Worm (Caenorhabditis elegans) whole organism, L3 larva: ENCODE results near the gene D2062.1.
"Not testable (repeated sequence)": the region's sequence is repeated elsewhere in the genome, so short reads cannot be mapped to it uniquely, and the experiment has no call there.

Source experiments
- R02D3.7 ChIP-seq: fragments of 150-350 bp; optimal IDR thresholded peaks from 2 replicates; lab custom pipeline; 2014; ENCODE audit warnings: missing biosample characterization, missing genetic modification characterization
- daf-12 ChIP-seq: fragments of 150-350 bp; optimal IDR thresholded peaks from 2 replicates; lab custom pipeline; 2014; ENCODE audit warnings: missing biosample characterization, missing genetic modification reagents, missing genetic modification characterization
- fkh-10 ChIP-seq: sonication (generic microtip); optimal IDR thresholded peaks from 2 replicates; lab custom pipeline; 2017; ENCODE audit warnings: missing biosample characterization, missing genetic modification reagents, missing genetic modification characterization
- jun-1 ChIP-seq: fragments of 150-350 bp; optimal IDR thresholded peaks from 2 replicates; lab custom pipeline; 2014; ENCODE audit warnings: missing biosample characterization, missing genetic modification reagents, missing genetic modification characterization
- lin-15B ChIP-seq: fragments of 150-350 bp; optimal IDR thresholded peaks from 2 replicates; lab custom pipeline; 2014; ENCODE audit warnings: missing biosample characterization, missing genetic modification characterization
- lin-39 ChIP-seq: fragments of 150-350 bp; optimal IDR thresholded peaks from 2 replicates; lab custom pipeline; 2018; ENCODE audit warnings: missing biosample characterization, missing genetic modification reagents, missing genetic modification characterization
- pha-4 ChIP-seq: fragments of 150-350 bp; optimal IDR thresholded peaks from 2 replicates; lab custom pipeline; 2014; ENCODE audit warnings: missing biosample characterization, missing genetic modification reagents, missing genetic modification characterization
- unc-62 ChIP-seq: fragments of 150-350 bp; sonication (generic microtip); optimal IDR thresholded peaks from 4 replicates; lab custom pipeline; 2014; ENCODE audit warnings: missing biosample characterization, missing genetic modification reagents, missing genetic modification characterization

DNA sequence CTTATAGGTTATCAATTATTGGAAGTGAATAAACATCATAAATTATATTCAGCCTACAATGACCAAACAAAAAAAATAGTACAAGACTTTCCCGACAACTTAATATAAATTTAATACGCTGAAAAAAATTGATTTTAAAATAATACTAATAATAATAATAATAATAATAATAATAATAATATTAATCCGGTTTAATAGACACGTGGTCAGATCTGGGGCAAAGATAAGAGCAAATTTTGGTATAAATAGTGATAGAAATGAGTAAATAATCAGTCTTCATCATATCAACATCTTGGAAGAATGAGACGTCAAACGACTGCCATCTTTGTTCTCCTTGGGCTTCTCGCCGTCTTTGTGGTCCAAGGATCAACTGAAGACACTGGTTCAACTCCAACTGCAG is 14.6 kb upstream of the D2062.1 start, which contains the start of gene msrp-5:
- not testable (repeated sequence) for TF ChIP-seq unc-62 (GFP tag; lab: Kevin White, UChicago); fkh-10 (GFP tag; lab: Kevin White, UChicago); R02D3.7; jun-1 (tag; lab: Kevin White, UChicago); lin-39 (tag; lab: Kevin White, UChicago); daf-12 (tag; lab: Kevin White, UChicago); lin-15B (tag; lab: Kevin White, UChicago); pha-4 (tag; lab: Kevin White, UChicago)
